Fruit fly (Drosophila melanogaster): ENCODE measurements around the gene Pdha.

Pdha gene

DNA sequence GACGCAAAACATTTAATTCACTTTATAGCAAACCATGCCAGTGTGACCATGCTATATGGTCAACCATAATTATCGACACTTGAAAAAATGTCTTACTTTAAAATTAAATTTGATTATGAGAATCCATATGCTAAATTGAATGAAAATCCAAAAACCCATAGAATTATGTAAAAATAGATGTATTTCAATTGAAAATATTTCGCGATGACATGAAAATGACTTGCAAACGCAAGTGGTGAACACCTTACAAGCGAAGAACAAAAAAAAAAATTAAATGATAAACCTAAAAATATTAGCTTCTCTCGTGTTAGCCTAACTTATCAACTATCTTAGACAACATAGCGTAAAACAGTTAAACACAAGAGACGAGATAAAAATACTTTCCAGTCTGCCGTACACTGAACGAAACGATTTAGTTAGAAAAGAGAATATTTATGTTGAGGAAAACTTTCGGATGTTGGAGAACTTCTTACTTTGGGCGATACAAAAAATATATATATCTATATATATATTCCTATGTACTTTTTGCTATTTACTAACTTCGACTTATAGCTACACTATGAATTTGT is 22.2 kb upstream of the Pdha start (continued):
- TF ChIP-seq CG8281 (tag; optimal IDR thresholded peaks at IDR 0.05) (no peak), Trl (optimal IDR thresholded peaks at IDR 0.05) (no peak), Trl (GFP tag; optimal IDR thresholded peaks at IDR 0.05) (peak; percentile 4), Nf-YB (GFP tag; optimal IDR thresholded peaks at IDR 0.05) (no peak), dpn (GFP tag; optimal IDR thresholded peaks at IDR 0.05) (peak; percentile 47 to 60), chif (GFP tag; optimal IDR thresholded peaks at IDR 0.05) (peak in 1 of 2 experiments; percentile 48), CG4820 (GFP tag; optimal IDR thresholded peaks at IDR 0.05) (peak; percentile 33), CG13424 (tag; optimal IDR thresholded peaks at IDR 0.05) (peak; percentile 68), ab (GFP tag; optimal IDR thresholded peaks at IDR 0.05) (no peak), Ravus (GFP tag; IDR thresholded peaks at IDR 0.05) (no peak), lov (optimal IDR thresholded peaks at IDR 0.05) (no peak), lov (GFP tag; IDR thresholded peaks at IDR 0.05) (no peak), tgo (GFP tag; IDR thresholded peaks at IDR 0.05) (peak; percentile 51; the same call in 2 of the 3 replicates), CG10431 (GFP tag; optimal IDR thresholded peaks at IDR 0.05) (no peak), dm (GFP tag; optimal IDR thresholded peaks at IDR 0.05) (no peak), CG1832 (GFP tag; optimal IDR thresholded peaks at IDR 0.05) (no peak), zfh1 (GFP tag; IDR thresholded peaks at IDR 0.05) (peak; percentile 53; the same call in 1 of the 3 replicates), Eip74EF (GFP tag; optimal IDR thresholded peaks at IDR 0.05) (no peak), Hand (GFP tag; optimal IDR thresholded peaks at IDR 0.05) (peak; percentile 43), CG7745 (tag; optimal IDR thresholded peaks at IDR 0.05) (no peak), CG10209 (GFP tag; optimal IDR thresholded peaks at IDR 0.05) (peak; percentile 51), CG15269 (tag; optimal IDR thresholded peaks at IDR 0.05) (peak; percentile 63), CG6813 (GFP tag; optimal IDR thresholded peaks at IDR 0.05) (no peak), CG10565 (GFP tag; optimal IDR thresholded peaks at IDR 0.05) (no peak), Asciz (GFP tag; optimal IDR thresholded peaks at IDR 0.05) (peak; percentile 31), CG15011 (GFP tag; optimal IDR thresholded peaks at IDR 0.05) (peak; percentile 28), CG4730 (GFP tag; IDR thresholded peaks at IDR 0.05) (0 out of 2 replicates have a peak, but pooled peaks have one; percentile 19), CG1792 (GFP tag; optimal IDR thresholded peaks at IDR 0.05) (no peak), CG7556 (GFP tag; optimal IDR thresholded peaks at IDR 0.05) (peak; percentile 50), ssp (GFP tag; IDR thresholded peaks at IDR 0.05) (no peak; the same call in 1 of the 2 replicates), dati (GFP tag; IDR thresholded peaks at IDR 0.05) (no peak), CG2116 (GFP tag; optimal IDR thresholded peaks at IDR 0.05) (peak; percentile 31), Dek (tag; optimal IDR thresholded peaks at IDR 0.05) (peak; percentile 33), ac (GFP tag; optimal IDR thresholded peaks at IDR 0.05) (no peak), CG12942 (GFP tag; optimal IDR thresholded peaks at IDR 0.05) (no peak), CG12391 (tag; optimal IDR thresholded peaks at IDR 0.05) (peak; percentile 67), Meics (GFP tag; optimal IDR thresholded peaks at IDR 0.05) (peak; percentile 57), Nf-YA (GFP tag; IDR thresholded peaks at IDR 0.05) (no peak), ems (GFP tag; optimal IDR thresholded peaks at IDR 0.05) (peak; percentile 48), CG16815 (GFP tag; optimal IDR thresholded peaks at IDR 0.05) (no peak), seq (GFP tag; IDR thresholded peaks at IDR 0.05) (no peak), fd96Cb (tag; optimal IDR thresholded peaks at IDR 0.05) (peak; percentile 60), gem (tag; optimal IDR thresholded peaks at IDR 0.05) (peak; percentile 78), CG11560 (tag; IDR thresholded peaks at IDR 0.05) (no peak), Xrp1 (GFP tag; IDR thresholded peaks at IDR 0.05) (peak; percentile 69), sens-2 (GFP tag; IDR thresholded peaks at IDR 0.05) (no peak), klu (GFP tag; IDR thresholded peaks at IDR 0.05) (no peak), lab (GFP tag; optimal IDR thresholded peaks at IDR 0.05) (peak; percentile 76), odd (GFP tag; optimal IDR thresholded peaks at IDR 0.05) (no peak), Jarid2 (GFP tag; optimal IDR thresholded peaks at IDR 0.05) (no peak)
